Fruit fly (Drosophila melanogaster) whole organism, embryonic: Measurements from ENCODE around the gene Ist1.

Experiments used
- CG10543 ChIP-seq: fragments of 200-800 bp; sonication (Bioruptor generic); optimal IDR thresholded peaks from 3 replicates; lab custom pipeline; 2017; ENCODE audit warnings: missing biosample characterization, mild to moderate bottlenecking, missing genetic modification characterization, moderate library complexity
- CG12071 ChIP-seq: fragments of 200-800 bp; sonication (Bioruptor generic); optimal IDR thresholded peaks from 3 replicates; lab custom pipeline; 2018; ENCODE audit warnings: missing biosample characterization, mild to moderate bottlenecking, missing genetic modification characterization
- CG12391 ChIP-seq: fragments of 200-800 bp; sonication (Bioruptor generic); optimal IDR thresholded peaks from 3 replicates; lab custom pipeline; 2018; ENCODE audit warnings: missing biosample characterization, mild to moderate bottlenecking, missing genetic modification characterization, moderate library complexity
- CG12659 ChIP-seq: fragments of 200-800 bp; sonication (Bioruptor generic); optimal IDR thresholded peaks from 3 replicates; lab custom pipeline; 2017; ENCODE audit warnings: mild to moderate bottlenecking, missing biosample characterization, missing genetic modification reagents, missing genetic modification characterization
- CG12769 ChIP-seq: fragments of 200-800 bp; sonication (Bioruptor generic); optimal IDR thresholded peaks from 2 replicates; lab custom pipeline; 2019; ENCODE audit warnings: missing biosample characterization, mild to moderate bottlenecking, missing genetic modification characterization, moderate library complexity
- CG12942 ChIP-seq: fragments of 200-800 bp; sonication (Bioruptor generic); optimal IDR thresholded peaks from 3 replicates; lab custom pipeline; 2016; ENCODE audit warnings: missing biosample characterization, missing genetic modification characterization
- CG1603 ChIP-seq: fragments of 200-800 bp; sonication (Bioruptor generic); optimal IDR thresholded peaks from 2 replicates; lab custom pipeline; 2019; ENCODE audit warnings: missing biosample characterization, mild to moderate bottlenecking, missing genetic modification characterization, moderate library complexity
- CG18599 ChIP-seq: fragments of 200-800 bp; sonication (Bioruptor generic); optimal IDR thresholded peaks from 3 replicates; lab custom pipeline; 2017; ENCODE audit warnings: missing biosample characterization, missing genetic modification characterization, mild to moderate bottlenecking, moderate library complexity, missing genetic modification reagents
- CG18619 ChIP-seq: fragments of 200-800 bp; sonication (Bioruptor generic); optimal IDR thresholded peaks from 3 replicates; lab custom pipeline; 2017; ENCODE audit warnings: missing biosample characterization, mild to moderate bottlenecking, missing genetic modification characterization
- CG2202 ChIP-seq: fragments of 200-800 bp; sonication (Bioruptor generic); optimal IDR thresholded peaks from 2 replicates; lab custom pipeline; 2018; ENCODE audit warnings: missing biosample characterization, mild to moderate bottlenecking, missing genetic modification characterization
- CG2678 ChIP-seq: fragments of 200-800 bp; sonication (Bioruptor generic); optimal IDR thresholded peaks from 3 replicates; lab custom pipeline; 2019; ENCODE audit warnings: missing biosample characterization, mild to moderate bottlenecking, missing genetic modification characterization, moderate library complexity
- CG3995 ChIP-seq: fragments of 200-800 bp; sonication (Bioruptor generic); optimal IDR thresholded peaks from 3 replicates; lab custom pipeline; 2016; ENCODE audit warnings: missing biosample characterization, missing genetic modification characterization
- CG5180 ChIP-seq: fragments of 200-800 bp; sonication (Bioruptor generic); optimal IDR thresholded peaks from 3 replicates; lab custom pipeline; 2017; ENCODE audit warnings: missing biosample characterization, missing genetic modification characterization, mild to moderate bottlenecking, moderate library complexity, missing genetic modification reagents
- CG5245 ChIP-seq: fragments of 200-800 bp; sonication (Bioruptor generic); optimal IDR thresholded peaks from 3 replicates; lab custom pipeline; 2016; ENCODE audit warnings: missing biosample characterization, missing genetic modification characterization
- CG6175 ChIP-seq: fragments of 200-800 bp; sonication (Bioruptor generic); IDR thresholded peaks from 3 replicates; pipeline ENCODE4 v1.3.6; 2022; ENCODE audit warnings: missing biosample characterization, missing genetic modification characterization
- CG6689 ChIP-seq: fragments of 200-800 bp; sonication (Bioruptor generic); IDR thresholded peaks from 2 replicates; pipeline ENCODE4 v1.3.6; 2022; ENCODE audit warnings: missing biosample characterization, missing genetic modification characterization
- CG7556 ChIP-seq: fragments of 200-800 bp; sonication (Bioruptor generic); optimal IDR thresholded peaks from 2 replicates; lab custom pipeline; 2017; ENCODE audit warnings: missing biosample characterization, mild to moderate bottlenecking, missing genetic modification characterization
- Chrac-16 ChIP-seq: fragments of 200-800 bp; sonication (Bioruptor generic); optimal IDR thresholded peaks from 3 replicates; lab custom pipeline; 2016; ENCODE audit warnings: missing biosample characterization, missing genetic modification characterization
- CoRest ChIP-seq: fragments of 200-800 bp; sonication (Bioruptor generic); optimal IDR thresholded peaks from 3 replicates; lab custom pipeline; 2018; ENCODE audit warnings: missing biosample characterization, mild to moderate bottlenecking, missing genetic modification characterization, moderate library complexity
- CrebB ChIP-seq: fragments of 200-800 bp; sonication (Bioruptor generic); optimal IDR thresholded peaks from 3 replicates; lab custom pipeline; 2018; ENCODE audit warnings: missing biosample characterization, mild to moderate bottlenecking, missing genetic modification characterization
- Elba2 ChIP-seq: fragments of 200-800 bp; sonication (Bioruptor generic); optimal IDR thresholded peaks from 3 replicates; lab custom pipeline; 2016; ENCODE audit warnings: missing biosample characterization, missing genetic modification characterization
- Fer2 ChIP-seq: fragments of 200-800 bp; sonication (Bioruptor generic); optimal IDR thresholded peaks from 2 replicates; lab custom pipeline; 2018; ENCODE audit warnings: missing biosample characterization, mild to moderate bottlenecking, missing genetic modification characterization, moderate library complexity
- H15 ChIP-seq: fragments of 200-800 bp; sonication (Bioruptor generic); IDR thresholded peaks from 3 replicates; pipeline ENCODE4 v1.3.6; 2022; ENCODE audit warnings: missing biosample characterization, missing genetic modification characterization
- Lhr ChIP-seq: fragments of 200-800 bp; sonication (Bioruptor generic); optimal IDR thresholded peaks from 3 replicates; lab custom pipeline; 2017; ENCODE audit warnings: mild to moderate bottlenecking, missing biosample characterization, missing genetic modification reagents, missing genetic modification characterization
- Mes4 ChIP-seq: fragments of 200-800 bp; sonication (Bioruptor generic); optimal IDR thresholded peaks from 2 replicates; lab custom pipeline; 2016; ENCODE audit warnings: missing biosample characterization, missing genetic modification characterization
- NC2α ChIP-seq: fragments of 200-800 bp; sonication (Bioruptor generic); optimal IDR thresholded peaks from 2 replicates; lab custom pipeline; 2016; ENCODE audit warnings: missing biosample characterization, missing genetic modification characterization
- Oli ChIP-seq: fragments of 200-800 bp; sonication (Bioruptor generic); optimal IDR thresholded peaks from 2 replicates; lab custom pipeline; 2018; ENCODE audit warnings: missing biosample characterization, mild to moderate bottlenecking, missing genetic modification characterization, moderate library complexity
- Ptx1 ChIP-seq: fragments of 200-800 bp; sonication (Bioruptor generic); IDR thresholded peaks from 2 replicates; pipeline ENCODE4 v1.3.6; 2022; ENCODE audit warnings: missing biosample characterization, missing genetic modification characterization
- Six4 ChIP-seq: fragments of 200-800 bp; sonication (Bioruptor generic); optimal IDR thresholded peaks from 2 replicates; lab custom pipeline; 2016; ENCODE audit warnings: missing biosample characterization, missing genetic modification characterization
- ase ChIP-seq: fragments of 200-800 bp; sonication (Bioruptor generic); IDR thresholded peaks from 3 replicates; pipeline ENCODE4 v1.3.6; 2022; ENCODE audit warnings: missing biosample characterization, missing genetic modification characterization
- chinmo ChIP-seq: fragments of 200-800 bp; sonication (Bioruptor generic); IDR thresholded peaks from 4 replicates; pipeline ENCODE4 v1.3.6; 2022; ENCODE audit warnings: missing biosample characterization, missing genetic modification characterization; ENCODE audit not compliant: partially characterized antibody
- chm ChIP-seq: fragments of 200-800 bp; sonication (Bioruptor generic); IDR thresholded peaks from 2 replicates; pipeline ENCODE4 v1.3.6; 2022; ENCODE audit warnings: missing biosample characterization, missing genetic modification characterization
- chn ChIP-seq: fragments of 200-800 bp; sonication (Bioruptor generic); optimal IDR thresholded peaks from 2 replicates; lab custom pipeline; 2016; ENCODE audit warnings: missing biosample characterization, missing genetic modification characterization
- ci ChIP-seq: fragments of 200-800 bp; sonication (Bioruptor generic); IDR thresholded peaks from 3 replicates; pipeline ENCODE4 v1.3.6; 2022; ENCODE audit warnings: missing biosample characterization, missing genetic modification characterization
- exex ChIP-seq: fragments of 200-800 bp; sonication (Bioruptor generic); optimal IDR thresholded peaks from 4 replicates; lab custom pipeline; 2018; ENCODE audit warnings: missing biosample characterization, mild to moderate bottlenecking, missing genetic modification characterization, moderate library complexity
- fd3F ChIP-seq: fragments of 200-800 bp; sonication (Bioruptor generic); optimal IDR thresholded peaks from 2 replicates; lab custom pipeline; 2018; ENCODE audit warnings: missing biosample characterization, mild to moderate bottlenecking, missing genetic modification characterization, moderate library complexity
- gcm2 ChIP-seq: fragments of 200-800 bp; sonication (Bioruptor generic); optimal IDR thresholded peaks from 2 replicates; lab custom pipeline; 2016; ENCODE audit warnings: missing biosample characterization, missing genetic modification characterization
- grn ChIP-seq: fragments of 200-800 bp; sonication (Bioruptor generic); optimal IDR thresholded peaks from 3 replicates; lab custom pipeline; 2017; ENCODE audit warnings: missing biosample characterization, missing genetic modification characterization
- ham ChIP-seq: fragments of 200-800 bp; sonication (Bioruptor generic); IDR thresholded peaks from 2 replicates; pipeline ENCODE4 v1.3.6; 2022; ENCODE audit warnings: missing biosample characterization, missing genetic modification characterization
- jing ChIP-seq: fragments of 200-800 bp; sonication (Bioruptor generic); optimal IDR thresholded peaks from 2 replicates; lab custom pipeline; 2018; ENCODE audit warnings: missing biosample characterization, mild to moderate bottlenecking, missing genetic modification characterization
- lab ChIP-seq: fragments of 200-800 bp; sonication (Bioruptor generic); optimal IDR thresholded peaks from 3 replicates; lab custom pipeline; 2017; ENCODE audit warnings: missing biosample characterization, missing genetic modification characterization, mild to moderate bottlenecking, moderate library complexity, missing genetic modification reagents
- lmd ChIP-seq: fragments of 200-800 bp; sonication (Bioruptor generic); IDR thresholded peaks from 2 replicates; pipeline ENCODE4 v1.3.6; 2022; ENCODE audit warnings: missing biosample characterization, missing genetic modification characterization
- luna ChIP-seq: fragments of 200-800 bp; sonication (Bioruptor generic); optimal IDR thresholded peaks from 2 replicates; lab custom pipeline; 2016; ENCODE audit warnings: missing biosample characterization, missing genetic modification characterization
- oc ChIP-seq: fragments of 200-800 bp; sonication (Bioruptor generic); optimal IDR thresholded peaks from 2 replicates; lab custom pipeline; 2018; ENCODE audit warnings: missing biosample characterization, mild to moderate bottlenecking, missing genetic modification characterization, moderate library complexity
- otp ChIP-seq: fragments of 200-800 bp; sonication (Bioruptor generic); IDR thresholded peaks from 3 replicates; pipeline ENCODE4, ENCODE4 v1.3.6; 2022; ENCODE audit warnings: missing biosample characterization, missing genetic modification characterization
- row ChIP-seq: fragments of 200-800 bp; sonication (Bioruptor generic); IDR thresholded peaks from 3 replicates; pipeline ENCODE4 v1.3.6; 2022; ENCODE audit warnings: missing biosample characterization, missing genetic modification characterization
- sc ChIP-seq, 3 experiments: fragments of >200 bp in 2 of 3; fragments of 200-800 bp in 1 of 3; sonication (Bioruptor generic) in 1 of 3; optimal IDR thresholded peaks; 2 replicates in 2 of 3; 3 replicates in 1 of 3; lab custom pipeline; 2017; ENCODE audit warnings: mild to moderate bottlenecking in 1 of 3, missing biosample characterization in 1 of 3, missing genetic modification characterization in 1 of 3, missing genetic modification reagents in 1 of 3
- sens-2 ChIP-seq: fragments of 200-800 bp; sonication (Bioruptor generic); IDR thresholded peaks from 2 replicates; pipeline ENCODE4 v1.3.6; 2022; ENCODE audit warnings: missing biosample characterization, missing genetic modification characterization
- tap ChIP-seq: fragments of 200-800 bp; optimal IDR thresholded peaks from 3 replicates; lab custom pipeline; 2019; ENCODE audit warnings: missing biosample characterization, mild to moderate bottlenecking, missing genetic modification characterization, moderate library complexity
- tin ChIP-seq: fragments of 200-800 bp; sonication (Bioruptor generic); optimal IDR thresholded peaks from 3 replicates; lab custom pipeline; 2016; ENCODE audit warnings: missing biosample characterization, missing genetic modification characterization

The Ist1 gene

DNA sequence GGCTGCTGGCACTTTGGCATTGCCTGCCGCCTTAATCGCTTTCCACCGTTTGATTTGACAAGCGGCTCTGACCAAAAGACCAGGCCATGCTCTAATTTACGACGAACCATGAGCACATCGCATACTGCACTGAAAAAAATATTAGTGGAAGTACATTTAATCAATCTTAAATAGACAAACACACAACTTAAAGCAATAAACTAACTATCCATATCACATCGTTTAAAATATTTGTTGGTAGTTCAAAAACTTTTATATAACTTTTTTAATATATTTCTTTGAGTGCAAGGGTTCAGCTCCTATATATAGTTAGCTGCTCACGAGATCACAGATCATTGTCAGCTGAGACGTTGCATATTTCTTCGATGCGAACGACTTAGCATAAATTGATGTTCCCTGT is 50.4 kb downstream of the Ist1 start (continued):
- TF ChIP-seq lmd (GFP tag; lab: Robert Waterston, UW) (peak; percentile 68), ham (GFP tag; lab: Robert Waterston, UW) (no peak), CG12769 (tag; lab: Kevin White, UChicago) (peak; percentile 64), lab (GFP tag; lab: Kevin White, UChicago) (peak; percentile 65), CG3995 (GFP tag; lab: Kevin White, UChicago) (no peak), tap (tag; lab: Kevin White, UChicago) (peak; percentile 76), CG12659 (GFP tag; lab: Kevin White, UChicago) (peak; percentile 56), CG18599 (peak; percentile 54), Mes4 (GFP tag; lab: Kevin White, UChicago) (peak; percentile 13), CG5245 (GFP tag; lab: Kevin White, UChicago) (peak; percentile 36), oc (peak; percentile 71), CG1603 (tag; lab: Kevin White, UChicago) (peak; percentile 47), Fer2 (tag; lab: Kevin White, UChicago) (peak; percentile 13), otp (GFP tag; lab: Robert Waterston, UW) (0 out of 3 replicates have a peak, but pooled peaks have one; percentile 37), fd3F (GFP tag; lab: Kevin White, UChicago) (peak; percentile 54), exex (tag; lab: Kevin White, UChicago) (no peak), chn (GFP tag; lab: Kevin White, UChicago) (peak; percentile 15), jing (peak; percentile 29), Chrac-16 (GFP tag; lab: Kevin White, UChicago) (peak; percentile 9), Six4 (peak; percentile 30), CG5180 (GFP tag; lab: Kevin White, UChicago) (peak; percentile 60), CG6689 (peak; percentile 78), CG12071 (peak; percentile 60), chinmo (GFP tag; lab: Robert Waterston, UW) (0 out of 4 replicates have a peak, but pooled peaks have one; percentile 43), Elba2 (no peak), sens-2 (0 out of 2 replicates have a peak, but pooled peaks have one; percentile 31), luna (GFP tag; lab: Kevin White, UChicago) (no peak), Oli (tag; lab: Kevin White, UChicago) (peak; percentile 70), CG12391 (tag; lab: Kevin White, UChicago) (peak; percentile 74), CG2678 (tag; lab: Kevin White, UChicago) (peak; percentile 81), Ptx1 (GFP tag; lab: Robert Waterston, UW) (peak; percentile 68), CG18619 (GFP tag; lab: Kevin White, UChicago) (peak; percentile 37), sc (optimal IDR thresholded peaks at IDR 0.05; lab: Kevin White, UChicago) (no peak), sc (GFP tag; optimal IDR thresholded peaks at IDR 0.05; lab: Kevin White, UChicago) (peak; percentile 12), CG10543 (GFP tag; lab: Kevin White, UChicago) (peak; percentile 66), tin (GFP tag; lab: Kevin White, UChicago) (peak; percentile 58), CoRest (tag; lab: Kevin White, UChicago) (peak; percentile 72), CG12942 (GFP tag; lab: Kevin White, UChicago) (peak; percentile 38), Lhr (GFP tag; lab: Kevin White, UChicago) (peak; percentile 3), CG6175 (GFP tag; lab: Robert Waterston, UW) (no peak), row (GFP tag; lab: Robert Waterston, UW) (peak; percentile 75), CG2202 (tag; lab: Kevin White, UChicago) (peak; percentile 33), ci (GFP tag; lab: Robert Waterston, UW) (peak; percentile 83), grn (GFP tag; lab: Kevin White, UChicago) (no peak), CG7556 (GFP tag; lab: Kevin White, UChicago) (peak; percentile 41), CrebB (tag; lab: Kevin White, UChicago) (no peak), H15 (GFP tag; lab: Robert Waterston, UW) (0 out of 3 replicates have a peak, but pooled peaks have one; percentile 19), ase (peak; percentile 45; the same call in 1 of the 3 replicates), NC2α (GFP tag; lab: Kevin White, UChicago) (no peak), gcm2 (no peak), chm (GFP tag; lab: Robert Waterston, UW) (no peak; the same call in 1 of the 2 replicates)
